Worm (Caenorhabditis elegans): Measurements from ENCODE around the gene cdr-6.

Gene cdr-6

ce11 chrV:12408996-12409395 lies 4.5 kb downstream of the cdr-6 start:
- TF ChIP-seq unc-86 (tag; optimal IDR thresholded peaks at IDR 0.05) (no peak), elt-3 (tag; optimal IDR thresholded peaks at IDR 0.05) (peak in 1 of 6 experiments; percentile 0), tbx-2 (tag; optimal IDR thresholded peaks at IDR 0.05) (no peak), C16A3.4 (tag; optimal IDR thresholded peaks at IDR 0.05) (no peak), blmp-1 (tag; optimal IDR thresholded peaks at IDR 0.05) (peak; percentile 48), snu-23 (GFP tag; optimal IDR thresholded peaks at IDR 0.05) (peak; percentile 37), egl-13 (tag; optimal IDR thresholded peaks at IDR 0.05) (no peak), lin-14 (GFP tag; optimal IDR thresholded peaks at IDR 0.05) (peak; percentile 72), skn-1 (tag; optimal IDR thresholded peaks at IDR 0.05) (peak; percentile 85), ceh-88 (GFP tag; IDR thresholded peaks at IDR 0.05) (no peak), aha-1 (tag; optimal IDR thresholded peaks at IDR 0.05) (no peak), mab-9 (GFP tag; IDR thresholded peaks at IDR 0.05) (no peak), nhr-90 (tag; optimal IDR thresholded peaks at IDR 0.05; ENCODE audit: poor library complexity) (no peak), xbp-1 (tag; optimal IDR thresholded peaks at IDR 0.05) (peak; percentile 62), unc-130 (tag; optimal IDR thresholded peaks at IDR 0.05) (no peak), grh-1 (GFP tag; IDR thresholded peaks at IDR 0.05) (no peak), irx-1 (tag; optimal IDR thresholded peaks at IDR 0.05) (no peak), nhr-20 (tag; optimal IDR thresholded peaks at IDR 0.05) (peak; percentile 45), lin-35 (GFP tag; optimal IDR thresholded peaks at IDR 0.05) (peak in 1 of 2 experiments; percentile 3), F16B12.6 (tag; optimal IDR thresholded peaks at IDR 0.05) (no peak), dsc-1 (tag; optimal IDR thresholded peaks at IDR 0.05) (no peak), elt-2 (tag; optimal IDR thresholded peaks at IDR 0.05) (no peak), efl-1 (optimal IDR thresholded peaks at IDR 0.05) (peak in 1 of 2 experiments; percentile 34), efl-1 (GFP tag; optimal IDR thresholded peaks at IDR 0.05 in 1 of 2) (no peak), fos-1 (tag; optimal IDR thresholded peaks at IDR 0.05) (no peak), zip-4 (GFP tag; optimal IDR thresholded peaks at IDR 0.05) (no peak), hpl-2 (GFP tag; optimal IDR thresholded peaks at IDR 0.05) (no peak), nhr-85 (tag) (peak; percentile 66), mef-2 (tag; optimal IDR thresholded peaks at IDR 0.05) (no peak), pag-3 (tag; optimal IDR thresholded peaks at IDR 0.05; ENCODE audit: borderline replicate concordance, insufficient read depth) (no peak), ets-5 (GFP tag; IDR thresholded peaks at IDR 0.05) (no peak), lsy-2 (tag; optimal IDR thresholded peaks at IDR 0.05) (no peak), ceh-82 (tag; optimal IDR thresholded peaks at IDR 0.05) (peak in 1 of 3 experiments; percentile 12), pax-3 (tag; optimal IDR thresholded peaks at IDR 0.05) (no peak), sox-4 (tag; optimal IDR thresholded peaks at IDR 0.05) (no peak), lin-39 (tag; optimal IDR thresholded peaks at IDR 0.05) (no peak), mep-1 (tag; optimal IDR thresholded peaks at IDR 0.05) (no peak), ceh-8 (GFP tag; optimal IDR thresholded peaks at IDR 0.05) (no peak), nhr-71 (tag; optimal IDR thresholded peaks at IDR 0.05) (peak; percentile 17), zag-1 (tag; optimal IDR thresholded peaks at IDR 0.05) (no peak), nhr-19 (GFP tag; conservative IDR thresholded peaks at IDR 0.05) (no peak), tlp-1 (tag; optimal IDR thresholded peaks at IDR 0.05) (no peak), nhr-28 (tag; optimal IDR thresholded peaks at IDR 0.05) (peak; percentile 17), snpc-4 (tag; optimal IDR thresholded peaks at IDR 0.05) (no peak)

ce11 chrV:12408525-12408924 lies 5.0 kb downstream of the cdr-6 start, which contains the start of gene cdr-4:
TSS of gene cdr-4 (minus strand) at chrV:12408625.
- no peak for TF ChIP-seq mep-1 (tag; optimal IDR thresholded peaks at IDR 0.05)
- no peak for TF ChIP-seq ztf-4 (tag; optimal IDR thresholded peaks at IDR 0.05)
- TF ChIP-seq rnt-1 (tag; optimal IDR thresholded peaks at IDR 0.05), result no peak
- TF ChIP-seq nhr-85 (tag), result no peak
- TF ChIP-seq unc-98 (GFP tag; IDR thresholded peaks at IDR 0.05), result no peak
- TF ChIP-seq elt-2 (tag; optimal IDR thresholded peaks at IDR 0.05), result no peak
- TF ChIP-seq nhr-237 (tag; optimal IDR thresholded peaks at IDR 0.05), result no peak
- TF ChIP-seq fkh-4 (tag; optimal IDR thresholded peaks at IDR 0.05; ENCODE audit: borderline replicate concordance), result no peak
- no peak for TF ChIP-seq lin-15B (tag; optimal IDR thresholded peaks at IDR 0.05)
- TF ChIP-seq vab-15 (tag; optimal IDR thresholded peaks at IDR 0.05), result no peak
- no peak for TF ChIP-seq ces-1 (GFP tag; optimal IDR thresholded peaks at IDR 0.05)
- TF ChIP-seq unc-62 (GFP tag; optimal IDR thresholded peaks at IDR 0.05), result no peak
- no peak for TF ChIP-seq nhr-76 (tag; optimal IDR thresholded peaks at IDR 0.05)
